Worm (Caenorhabditis elegans): ENCODE data around the gene T28D9.1.

ce11 chrII:6491187-6491586 is 1.0 kb upstream of the T28D9.1 start:
- TF ChIP-seq unc-130 (GFP tag; optimal IDR thresholded peaks at IDR 0.05) (peak; percentile 59), B0336.3 (GFP tag; IDR thresholded peaks at IDR 0.05) (peak; percentile 28; the same call in 1 of the 2 replicates), unc-62 (GFP tag; optimal IDR thresholded peaks at IDR 0.05) (no peak), snpc-1.3 (tag; optimal IDR thresholded peaks at IDR 0.05; ENCODE audit: insufficient read depth) (peak; percentile 82), somi-1 (GFP tag; optimal IDR thresholded peaks at IDR 0.05) (no peak), nfya-1 (tag; optimal IDR thresholded peaks at IDR 0.05; ENCODE audit: borderline replicate concordance, insufficient read depth) (no peak), T07F8.4 (tag; optimal IDR thresholded peaks at IDR 0.05) (peak; percentile 6), efl-1 (GFP tag; optimal IDR thresholded peaks at IDR 0.05) (no peak), pha-4 (tag; optimal IDR thresholded peaks at IDR 0.05) (no peak), dpl-1 (GFP tag; optimal IDR thresholded peaks at IDR 0.05) (no peak)

All from whole organism, young adult.